Fruit fly (Drosophila melanogaster): ENCODE results near the gene kibra.

kibra gene

dm6 chr3R:14655912-14656700 lies 68.0 kb downstream of the kibra start:
- TF ChIP-seq D1 (tag; optimal IDR thresholded peaks at IDR 0.05): no peak
- peak; percentile 62 for TF ChIP-seq Pif1B (GFP tag; optimal IDR thresholded peaks at IDR 0.05)
- TF ChIP-seq CG32121 (GFP tag; IDR thresholded peaks at IDR 0.05): no peak
- peak; percentile 15 for TF ChIP-seq CG34367 (tag; optimal IDR thresholded peaks at IDR 0.05)
- TF ChIP-seq CG14655 (GFP tag; optimal IDR thresholded peaks at IDR 0.05): no peak
- TF ChIP-seq CG10348 (GFP tag; IDR thresholded peaks at IDR 0.05): no peak
- peak; percentile 3 for TF ChIP-seq CG15710 (tag; optimal IDR thresholded peaks at IDR 0.05)
- no peak for TF ChIP-seq Ets98B (GFP tag; IDR thresholded peaks at IDR 0.05)
- no peak for TF ChIP-seq rn (GFP tag; IDR thresholded peaks at IDR 0.05)
- peak; percentile 39 for TF ChIP-seq Pif1A (GFP tag; optimal IDR thresholded peaks at IDR 0.05)
- TF ChIP-seq fd96Ca (GFP tag; IDR thresholded peaks at IDR 0.05): peak; percentile 39; the same call in 2 of the 3 replicates
- TF ChIP-seq CG8301 (tag; optimal IDR thresholded peaks at IDR 0.05): peak; percentile 58
- TF ChIP-seq CG17806 (tag; optimal IDR thresholded peaks at IDR 0.05): peak; percentile 26
- TF ChIP-seq Snoo (tag; optimal IDR thresholded peaks at IDR 0.05): no peak
- TF ChIP-seq EcR (GFP tag; optimal IDR thresholded peaks at IDR 0.05): no peak
- TF ChIP-seq CG12605 (GFP tag; IDR thresholded peaks at IDR 0.05): no peak
- TF ChIP-seq CG9948 (tag; optimal IDR thresholded peaks at IDR 0.05): peak; percentile 34
- TF ChIP-seq CG8159 (tag; optimal IDR thresholded peaks at IDR 0.05): no peak
- TF ChIP-seq gl (tag; optimal IDR thresholded peaks at IDR 0.05): no peak
- TF ChIP-seq CG13204 (GFP tag; optimal IDR thresholded peaks at IDR 0.05): no peak
- TF ChIP-seq CG4496 (GFP tag; IDR thresholded peaks at IDR 0.05): no peak

- TF ChIP-seq rn (GFP tag; IDR thresholded peaks at IDR 0.05): peak; percentile 49
- TF ChIP-seq CG34367 (tag; optimal IDR thresholded peaks at IDR 0.05): peak; percentile 89
- TF ChIP-seq Pif1A (GFP tag; optimal IDR thresholded peaks at IDR 0.05): peak; percentile 94
- TF ChIP-seq CG12605 (GFP tag; IDR thresholded peaks at IDR 0.05): peak; percentile 84
- peak; percentile 83 for TF ChIP-seq Pif1B (GFP tag; optimal IDR thresholded peaks at IDR 0.05)
- TF ChIP-seq CG8159 (tag; optimal IDR thresholded peaks at IDR 0.05): peak; percentile 93
- peak; percentile 92 for TF ChIP-seq CG8301 (tag; optimal IDR thresholded peaks at IDR 0.05)
- TF ChIP-seq CG9948 (tag; optimal IDR thresholded peaks at IDR 0.05): peak; percentile 81
- peak; percentile 93 for TF ChIP-seq Ets98B (GFP tag; IDR thresholded peaks at IDR 0.05)
- peak; percentile 95 for TF ChIP-seq fd96Ca (GFP tag; IDR thresholded peaks at IDR 0.05)
- TF ChIP-seq CG10348 (GFP tag; IDR thresholded peaks at IDR 0.05): peak; percentile 68
- peak; percentile 92 for TF ChIP-seq Snoo (tag; optimal IDR thresholded peaks at IDR 0.05)
- peak; percentile 83 for TF ChIP-seq gl (tag; optimal IDR thresholded peaks at IDR 0.05)
- TF ChIP-seq CG13204 (GFP tag; optimal IDR thresholded peaks at IDR 0.05): peak; percentile 80
- peak; percentile 92 for TF ChIP-seq CG15710 (tag; optimal IDR thresholded peaks at IDR 0.05)
- peak; percentile 92 for TF ChIP-seq CG14655 (GFP tag; optimal IDR thresholded peaks at IDR 0.05)
- TF ChIP-seq EcR (GFP tag; optimal IDR thresholded peaks at IDR 0.05): peak; percentile 53
- peak; percentile 28 for TF ChIP-seq D1 (tag; optimal IDR thresholded peaks at IDR 0.05)
- peak; percentile 88 for TF ChIP-seq CG17806 (tag; optimal IDR thresholded peaks at IDR 0.05)
- TF ChIP-seq CG4496 (GFP tag; IDR thresholded peaks at IDR 0.05): peak; percentile 95
- TF ChIP-seq CG32121 (GFP tag; IDR thresholded peaks at IDR 0.05): peak; percentile 93
Observed at dm6 chr3R:14654976-14655896, 68.8 kb downstream of the kibra start.

- TF ChIP-seq Pif1B (GFP tag; optimal IDR thresholded peaks at IDR 0.05) (no peak), CG13204 (GFP tag; optimal IDR thresholded peaks at IDR 0.05) (peak; percentile 60), Pif1A (GFP tag; optimal IDR thresholded peaks at IDR 0.05) (no peak), EcR (GFP tag; optimal IDR thresholded peaks at IDR 0.05) (peak; percentile 55)
Observed at dm6 chr3R:14654231-14654975, 69.7 kb downstream of the kibra start.

- TF ChIP-seq CG17806 (tag; optimal IDR thresholded peaks at IDR 0.05) (no peak), D1 (tag; optimal IDR thresholded peaks at IDR 0.05) (peak; percentile 25), Snoo (tag; optimal IDR thresholded peaks at IDR 0.05) (peak; percentile 26), CG15710 (tag; optimal IDR thresholded peaks at IDR 0.05) (no peak), CG14655 (GFP tag; optimal IDR thresholded peaks at IDR 0.05) (peak; percentile 22), CG32121 (GFP tag; IDR thresholded peaks at IDR 0.05) (peak; percentile 55), rn (GFP tag; IDR thresholded peaks at IDR 0.05) (no peak), CG8301 (tag; optimal IDR thresholded peaks at IDR 0.05) (peak; percentile 13), gl (tag; optimal IDR thresholded peaks at IDR 0.05) (peak; percentile 56), CG12605 (GFP tag; IDR thresholded peaks at IDR 0.05) (no peak), CG4496 (GFP tag; IDR thresholded peaks at IDR 0.05) (peak; percentile 51), fd96Ca (GFP tag; IDR thresholded peaks at IDR 0.05) (peak; percentile 54), CG10348 (GFP tag; IDR thresholded peaks at IDR 0.05) (no peak), CG9948 (tag; optimal IDR thresholded peaks at IDR 0.05) (no peak), Pif1A (GFP tag; optimal IDR thresholded peaks at IDR 0.05) (no peak), Ets98B (GFP tag; IDR thresholded peaks at IDR 0.05) (peak; percentile 54), EcR (GFP tag; optimal IDR thresholded peaks at IDR 0.05) (peak; percentile 79), CG34367 (tag; optimal IDR thresholded peaks at IDR 0.05) (no peak), CG13204 (GFP tag; optimal IDR thresholded peaks at IDR 0.05) (peak; percentile 56), Pif1B (GFP tag; optimal IDR thresholded peaks at IDR 0.05) (no peak)
Observed at dm6 chr3R:14653039-14653852, 70.8 kb downstream of the kibra start.
